Worm (Caenorhabditis elegans): ENCODE measurements around the gene Y50E8A.1.

Y50E8A.1 gene

DNA sequence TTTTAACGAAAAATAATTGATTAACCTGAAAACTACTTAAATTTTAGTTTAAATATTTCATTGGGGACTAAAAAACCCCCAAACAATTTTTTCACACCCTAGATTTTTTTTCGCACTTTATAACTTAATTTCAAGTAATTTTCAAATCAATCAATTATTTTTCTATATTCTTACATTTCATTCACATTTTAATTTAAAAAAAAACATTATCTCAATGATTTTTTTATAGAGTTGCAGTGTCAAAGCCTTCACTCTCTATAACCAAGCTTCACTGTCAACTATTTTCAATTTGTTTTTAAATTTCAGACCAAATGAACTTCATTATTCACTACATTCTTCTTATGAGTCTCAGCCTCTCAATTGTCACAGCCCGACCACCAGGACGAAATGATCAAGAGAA lies at the start of gene Y50E8A.1:
Y50E8A.1 (plus strand) TSS at position 301 of the 400 bp plus-strand sequence.
- no peak for TF ChIP-seq nhr-12 (tag; optimal IDR thresholded peaks at IDR 0.05)
- TF ChIP-seq blmp-1 (tag; optimal IDR thresholded peaks at IDR 0.05): no peak
- TF ChIP-seq bed-3 (GFP tag; optimal IDR thresholded peaks at IDR 0.05): no peak
- TF ChIP-seq flh-1 (GFP tag; optimal IDR thresholded peaks at IDR 0.05): no peak
- no peak for TF ChIP-seq ceh-83 (GFP tag; optimal IDR thresholded peaks at IDR 0.05)
- no peak for TF ChIP-seq pha-4 (tag; optimal IDR thresholded peaks at IDR 0.05)
- TF ChIP-seq ham-2 (GFP tag; optimal IDR thresholded peaks at IDR 0.05): no peak

DNA sequence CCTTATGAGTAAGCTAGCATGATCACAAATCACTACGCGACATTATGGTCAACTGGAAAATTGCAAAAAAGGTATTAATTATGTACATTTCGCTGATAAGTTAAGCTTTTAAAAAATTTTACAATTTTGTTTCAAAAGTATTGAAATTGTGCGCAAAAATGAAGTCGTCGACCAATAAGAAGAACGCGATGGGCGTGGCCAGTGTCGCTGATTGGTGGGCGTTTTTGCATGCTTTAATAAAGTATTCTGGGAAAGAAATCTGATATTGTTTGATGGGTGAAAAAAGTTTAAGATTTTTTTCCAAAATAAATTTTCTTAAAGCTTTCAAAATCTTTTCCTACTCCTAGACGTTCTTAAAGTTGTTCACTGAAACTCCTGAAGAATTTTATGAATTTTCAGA lies 48.4 kb upstream of the Y50E8A.1 start:
- TF ChIP-seq M03D4.4 (tag; optimal IDR thresholded peaks at IDR 0.05): no peak
- no peak for TF ChIP-seq unc-120 (tag; optimal IDR thresholded peaks at IDR 0.05; ENCODE audit: poor library complexity, severe bottlenecking)
- no peak for TF ChIP-seq lsy-2 (tag; optimal IDR thresholded peaks at IDR 0.05)
- TF ChIP-seq lin-13 (tag; optimal IDR thresholded peaks at IDR 0.05): no peak
- TF ChIP-seq ztf-11 (tag; optimal IDR thresholded peaks at IDR 0.05): no peak
- no peak for TF ChIP-seq tbx-8 (GFP tag; optimal IDR thresholded peaks at IDR 0.05)
- no peak for TF ChIP-seq elt-1 (tag; optimal IDR thresholded peaks at IDR 0.05; ENCODE audit: borderline replicate concordance, insufficient read depth)
- no peak for TF ChIP-seq nhr-237 (tag; optimal IDR thresholded peaks at IDR 0.05)
- no peak for TF ChIP-seq nhr-12 (tag; optimal IDR thresholded peaks at IDR 0.05)
- TF ChIP-seq hlh-1 (tag; optimal IDR thresholded peaks at IDR 0.05): no peak

DNA sequence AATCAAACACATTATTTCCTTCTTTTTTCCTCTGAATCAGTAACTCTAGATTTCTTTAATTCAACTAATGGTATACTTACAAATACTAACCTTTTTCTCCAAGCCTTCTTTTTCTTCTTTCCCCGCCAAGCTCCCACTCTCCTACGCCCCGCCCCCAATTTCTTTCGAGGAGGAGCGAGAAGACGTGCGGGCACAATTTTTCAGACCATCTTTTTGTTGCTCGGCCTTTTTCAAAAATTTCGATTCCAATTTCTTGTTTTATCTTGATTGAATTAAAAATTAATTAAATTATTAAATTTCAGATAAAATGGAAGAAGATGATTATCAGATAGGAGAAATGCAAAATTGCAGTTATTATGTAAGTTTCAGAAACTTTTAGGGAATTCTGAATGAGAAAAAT lies 46.7 kb upstream of the Y50E8A.1 start, which contains the start of gene C47E8.3:
C47E8.3 (plus strand) TSS at position 301 of the 400 bp plus-strand sequence.
- TF ChIP-seq nhr-237 (tag; optimal IDR thresholded peaks at IDR 0.05) (no peak), bed-3 (GFP tag; optimal IDR thresholded peaks at IDR 0.05) (no peak), ces-1 (GFP tag; optimal IDR thresholded peaks at IDR 0.05) (no peak), nhr-76 (tag; optimal IDR thresholded peaks at IDR 0.05) (no peak), cnd-1 (tag; optimal IDR thresholded peaks at IDR 0.05) (no peak), snpc-4 (tag; optimal IDR thresholded peaks at IDR 0.05) (no peak), M03D4.4 (tag; optimal IDR thresholded peaks at IDR 0.05) (no peak), lsy-2 (tag; optimal IDR thresholded peaks at IDR 0.05) (no peak), unc-39 (tag; optimal IDR thresholded peaks at IDR 0.05) (no peak), lin-32 (GFP tag; optimal IDR thresholded peaks at IDR 0.05) (no peak), mls-2 (tag; optimal IDR thresholded peaks at IDR 0.05) (no peak), nhr-2 (tag; optimal IDR thresholded peaks at IDR 0.05) (no peak), pha-4 (tag; optimal IDR thresholded peaks at IDR 0.05) (no peak), sem-2 (GFP tag; optimal IDR thresholded peaks at IDR 0.05) (no peak), ceh-83 (GFP tag; optimal IDR thresholded peaks at IDR 0.05) (no peak), unc-62 (GFP tag; optimal IDR thresholded peaks at IDR 0.05) (no peak)

DNA sequence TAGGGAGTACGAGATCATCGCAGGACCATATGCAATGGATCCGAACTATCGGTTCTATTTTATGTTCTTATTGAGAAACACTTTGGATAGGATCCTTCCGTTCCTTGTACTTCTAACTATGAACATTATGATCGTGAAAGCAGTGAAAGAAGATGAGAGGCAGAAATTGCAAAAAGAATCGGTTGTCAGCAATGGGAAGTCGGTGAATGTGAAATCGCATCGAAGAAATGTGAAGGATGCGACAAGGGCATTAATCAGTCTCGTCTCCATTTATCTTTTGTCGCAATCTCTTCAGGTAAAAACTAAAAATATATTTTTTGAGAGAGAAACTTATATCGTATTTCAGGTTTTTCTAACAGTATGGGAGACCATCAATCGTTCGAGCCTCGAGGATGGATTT lies 43.8 kb upstream of the Y50E8A.1 start:
- no peak for TF ChIP-seq flh-1 (GFP tag; optimal IDR thresholded peaks at IDR 0.05)
- no peak for TF ChIP-seq blmp-1 (tag; optimal IDR thresholded peaks at IDR 0.05)
- no peak for TF ChIP-seq lsy-2 (tag; optimal IDR thresholded peaks at IDR 0.05)
- no peak for TF ChIP-seq ceh-43 (GFP tag; optimal IDR thresholded peaks at IDR 0.05)
- TF ChIP-seq mls-2 (tag; optimal IDR thresholded peaks at IDR 0.05): no peak
- no peak for TF ChIP-seq elt-1 (tag; optimal IDR thresholded peaks at IDR 0.05; ENCODE audit: borderline replicate concordance, insufficient read depth)
- no peak for TF ChIP-seq sptf-1 (tag; optimal IDR thresholded peaks at IDR 0.05)
- no peak for TF ChIP-seq ztf-11 (tag; optimal IDR thresholded peaks at IDR 0.05)
- TF ChIP-seq nhr-237 (tag; optimal IDR thresholded peaks at IDR 0.05): no peak
- no peak for TF ChIP-seq zip-8 (tag; optimal IDR thresholded peaks at IDR 0.05)
- no peak for TF ChIP-seq elt-3 (tag; optimal IDR thresholded peaks at IDR 0.05)
- no peak for TF ChIP-seq mab-5 (tag; optimal IDR thresholded peaks at IDR 0.05)
- no peak for TF ChIP-seq ham-2 (GFP tag; optimal IDR thresholded peaks at IDR 0.05)
- no peak for TF ChIP-seq unc-62 (GFP tag; optimal IDR thresholded peaks at IDR 0.05)
- no peak for TF ChIP-seq bed-3 (GFP tag; optimal IDR thresholded peaks at IDR 0.05)
- no peak for TF ChIP-seq mep-1 (tag; optimal IDR thresholded peaks at IDR 0.05)
- no peak for TF ChIP-seq nhr-12 (tag; optimal IDR thresholded peaks at IDR 0.05)
- TF ChIP-seq nhr-76 (tag; optimal IDR thresholded peaks at IDR 0.05): no peak
- no peak for TF ChIP-seq ceh-39 (tag; optimal IDR thresholded peaks at IDR 0.05)

DNA sequence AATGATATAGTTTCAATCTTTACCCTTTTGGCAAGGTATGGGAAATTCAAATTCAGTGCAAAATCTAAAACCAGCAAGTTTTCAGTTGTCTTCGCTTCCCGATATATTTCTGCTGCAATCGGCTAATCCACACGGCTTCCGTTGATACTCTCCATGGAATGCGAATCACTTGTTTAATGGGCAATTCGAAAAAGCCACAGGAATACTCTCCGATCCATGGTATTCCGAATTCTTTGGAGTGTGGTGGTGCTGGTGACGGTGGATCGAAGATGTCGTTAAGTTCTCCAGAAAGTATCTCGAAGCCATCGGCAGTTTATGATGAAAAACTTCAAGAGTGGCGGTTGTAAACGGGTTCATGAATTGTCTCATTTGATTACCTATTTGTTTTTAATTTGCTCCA lies 43.4 kb upstream of the Y50E8A.1 start:
- TF ChIP-seq blmp-1 (tag; optimal IDR thresholded peaks at IDR 0.05): no peak
- no peak for TF ChIP-seq tbx-8 (GFP tag; optimal IDR thresholded peaks at IDR 0.05)
- TF ChIP-seq nhr-237 (tag; optimal IDR thresholded peaks at IDR 0.05): no peak
- no peak for TF ChIP-seq ces-1 (GFP tag; optimal IDR thresholded peaks at IDR 0.05)
- no peak for TF ChIP-seq ceh-83 (GFP tag; optimal IDR thresholded peaks at IDR 0.05)
- no peak for TF ChIP-seq bed-3 (GFP tag; optimal IDR thresholded peaks at IDR 0.05)
- TF ChIP-seq nhr-28 (tag; optimal IDR thresholded peaks at IDR 0.05): no peak
- TF ChIP-seq hlh-1 (tag; optimal IDR thresholded peaks at IDR 0.05): no peak
- no peak for TF ChIP-seq ceh-39 (tag; optimal IDR thresholded peaks at IDR 0.05)
- no peak for TF ChIP-seq unc-62 (GFP tag; optimal IDR thresholded peaks at IDR 0.05)
- no peak for TF ChIP-seq zip-8 (tag; optimal IDR thresholded peaks at IDR 0.05)
- TF ChIP-seq drap-1 (GFP tag; optimal IDR thresholded peaks at IDR 0.05): no peak
